Worm (Caenorhabditis elegans) whole organism, L2 larva: ENCODE data around the gene nhr-123.
A peak's percentile ranks its signal among the peaks of the same experiment; 100 is the strongest.

Experiments
- C34F6.9 ChIP-seq: fragments of 150-350 bp; optimal IDR thresholded peaks from 2 replicates; lab custom pipeline; 2014; ENCODE audit warnings: missing biosample characterization, missing genetic modification characterization
- R02D3.7 ChIP-seq: fragments of 150-350 bp; optimal IDR thresholded peaks from 2 replicates; lab custom pipeline; 2014; ENCODE audit warnings: missing biosample characterization, missing genetic modification characterization
- alr-1 ChIP-seq: fragments of 150-350 bp; optimal IDR thresholded peaks from 2 replicates; lab custom pipeline; 2014; ENCODE audit warnings: missing biosample characterization, missing genetic modification characterization
- aly-2 ChIP-seq: fragments of 150-350 bp; optimal IDR thresholded peaks from 2 replicates; lab custom pipeline; 2014; ENCODE audit warnings: missing biosample characterization, missing genetic modification characterization
- blmp-1 ChIP-seq: sonication (generic microtip); optimal IDR thresholded peaks from 2 replicates; lab custom pipeline; 2017; ENCODE audit warnings: missing genetic modification characterization, mild to moderate bottlenecking, missing compliant biosample characterization, antibody characterized with exemption, moderate library complexity; ENCODE audit not compliant: insufficient read depth
- ceh-16 ChIP-seq: fragments of 150-350 bp; optimal IDR thresholded peaks from 2 replicates; lab custom pipeline; 2014; ENCODE audit warnings: missing biosample characterization, missing genetic modification characterization
- ceh-82 ChIP-seq: fragments of 150-350 bp; optimal IDR thresholded peaks from 2 replicates; lab custom pipeline; 2014; ENCODE audit warnings: missing biosample characterization, missing genetic modification characterization
- crh-2 ChIP-seq: sonication (generic microtip); optimal IDR thresholded peaks from 2 replicates; lab custom pipeline; 2017; ENCODE audit warnings: missing biosample characterization, missing genetic modification characterization
- dmd-4 ChIP-seq: sonication (generic microtip); optimal IDR thresholded peaks from 2 replicates; lab custom pipeline; 2017; ENCODE audit warnings: missing biosample characterization, missing genetic modification characterization
- elt-1 ChIP-seq: fragments of 150-350 bp; optimal IDR thresholded peaks from 2 replicates; lab custom pipeline; 2014; ENCODE audit warnings: missing biosample characterization, missing genetic modification characterization
- fos-1 ChIP-seq: fragments of 150-350 bp; optimal IDR thresholded peaks from 2 replicates; lab custom pipeline; 2014; ENCODE audit warnings: missing biosample characterization, missing genetic modification characterization
- lin-11 ChIP-seq: fragments of 150-350 bp; sonication (generic microtip); optimal IDR thresholded peaks from 2 replicates; lab custom pipeline; 2014; ENCODE audit warnings: missing biosample characterization, missing genetic modification characterization, inconsistent platforms, mixed read lengths
- lin-39 ChIP-seq: fragments of 150-350 bp; optimal IDR thresholded peaks from 2 replicates; lab custom pipeline; 2014; ENCODE audit warnings: missing biosample characterization, missing genetic modification reagents, missing genetic modification characterization
- lsy-2 ChIP-seq, 2 experiments: fragments of 150-350 bp in 1 of 2; sonication (generic microtip) in 1 of 2; optimal IDR thresholded peaks; 2 replicates each; lab custom pipeline; 2014 to 2017; ENCODE audit warnings: missing biosample characterization in 2 of 2, missing genetic modification characterization in 2 of 2
- mbf-1 ChIP-seq: sonication (generic microtip); optimal IDR thresholded peaks from 2 replicates; lab custom pipeline; 2017; ENCODE audit warnings: missing biosample characterization, missing genetic modification characterization
- mdl-1 ChIP-seq, 2 experiments: fragments of 150-350 bp in 1 of 2; sonication (generic microtip) in 1 of 2; optimal IDR thresholded peaks; 2 replicates each; lab custom pipeline; 2017; ENCODE audit warnings: missing biosample characterization in 2 of 2, missing genetic modification characterization in 2 of 2
- nhr-12 ChIP-seq: fragments of 150-350 bp; optimal IDR thresholded peaks from 2 replicates; lab custom pipeline; 2014; ENCODE audit warnings: missing biosample characterization, missing genetic modification characterization
- nhr-129 ChIP-seq: fragments of 150-350 bp; optimal IDR thresholded peaks from 2 replicates; lab custom pipeline; 2014; ENCODE audit warnings: missing biosample characterization, missing genetic modification characterization
- nhr-23 ChIP-seq: fragments of 150-350 bp; optimal IDR thresholded peaks from 2 replicates; lab custom pipeline; 2014; ENCODE audit warnings: missing biosample characterization, missing genetic modification reagents, missing genetic modification characterization
- peb-1 ChIP-seq: fragments of 150-350 bp; optimal IDR thresholded peaks from 2 replicates; lab custom pipeline; 2014; ENCODE audit warnings: missing biosample characterization, missing genetic modification characterization
- sem-4 ChIP-seq: fragments of 150-350 bp; optimal IDR thresholded peaks from 2 replicates; lab custom pipeline; 2014; ENCODE audit warnings: missing biosample characterization, missing genetic modification reagents, missing genetic modification characterization
- skn-1 ChIP-seq: sonication (generic microtip); optimal IDR thresholded peaks from 2 replicates; lab custom pipeline; 2017; ENCODE audit warnings: missing biosample characterization, missing genetic modification characterization
- sma-3 ChIP-seq: sonication (generic microtip); optimal IDR thresholded peaks from 2 replicates; lab custom pipeline; 2016; ENCODE audit warnings: missing genetic modification reagents, missing genetic modification characterization, missing compliant biosample characterization
- sma-9 ChIP-seq, 2 experiments: fragments of 150-350 bp in 1 of 2; sonication (generic microtip) in 1 of 2; optimal IDR thresholded peaks; 2 replicates each; lab custom pipeline; 2014 to 2016; ENCODE audit warnings: missing genetic modification characterization in 2 of 2, mild to moderate bottlenecking in 1 of 2, missing biosample characterization in 1 of 2, missing compliant biosample characterization in 1 of 2, missing genetic modification reagents in 1 of 2, moderate library complexity in 1 of 2
- unc-39 ChIP-seq: fragments of 150-350 bp; optimal IDR thresholded peaks from 2 replicates; lab custom pipeline; 2014; ENCODE audit warnings: missing biosample characterization, missing genetic modification characterization
- unc-55 ChIP-seq: fragments of 150-350 bp; sonication (generic microtip); optimal IDR thresholded peaks from 3 replicates; lab custom pipeline; 2014; ENCODE audit warnings: missing biosample characterization, missing genetic modification reagents, missing genetic modification characterization
- ztf-1 ChIP-seq: fragments of 200-800 bp; sonication (Bioruptor generic); conservative IDR thresholded peaks from 2 replicates; pipeline ENCODE4 v1.3.6; 2022; ENCODE audit warnings: missing genetic modification characterization, missing compliant biosample characterization
- ztf-11 ChIP-seq: sonication (generic microtip); optimal IDR thresholded peaks from 2 replicates; lab custom pipeline; 2017; ENCODE audit warnings: missing biosample characterization, missing genetic modification characterization
- ztf-4 ChIP-seq: fragments of 150-350 bp; optimal IDR thresholded peaks from 2 replicates; lab custom pipeline; 2014; ENCODE audit warnings: missing biosample characterization, missing genetic modification characterization

nhr-123 gene

DNA sequence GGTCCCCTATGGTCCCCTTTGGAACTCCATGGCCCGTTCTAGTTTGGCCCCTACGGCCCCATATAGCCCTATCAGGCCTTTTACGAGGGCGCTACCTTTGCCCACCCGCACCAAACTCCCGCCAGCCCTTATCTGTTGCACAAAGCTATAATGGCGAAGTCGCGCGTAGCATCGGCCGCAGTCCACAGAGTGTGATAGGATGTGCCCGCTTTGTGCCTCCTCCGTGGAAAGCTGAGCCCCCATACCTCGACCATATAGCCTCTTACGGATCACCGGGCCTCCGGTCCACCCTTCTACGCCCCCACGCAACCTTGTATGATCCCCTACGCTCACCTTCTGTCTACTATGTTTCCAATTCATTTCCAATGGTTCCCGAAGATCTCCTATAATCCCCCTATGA, 4.3 kb upstream of the nhr-123 start:
- TF ChIP-seq nhr-12 (tag; lab: Kevin White, UChicago) (no peak), peb-1 (tag; lab: Kevin White, UChicago) (no peak)

DNA sequence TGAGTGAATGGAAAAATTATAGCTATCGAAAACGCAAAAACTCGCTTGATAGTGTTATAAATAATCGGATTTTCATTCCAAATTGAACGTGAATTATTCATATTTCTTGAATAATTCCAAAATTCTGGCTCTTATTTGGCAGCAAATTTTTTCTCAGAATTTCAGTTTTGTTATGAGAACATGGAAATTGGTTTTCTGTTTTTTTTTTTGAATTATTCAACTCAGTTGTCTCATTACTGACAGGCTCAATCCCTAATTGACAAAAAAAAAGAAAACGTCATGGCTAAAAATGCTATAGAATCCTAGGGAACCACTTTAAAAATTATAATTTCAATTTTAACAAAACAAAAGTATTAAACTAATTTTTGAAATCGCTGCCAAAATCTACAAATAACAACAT, 2.1 kb upstream of the nhr-123 start, which contains the start of gene srh-35:
Gene srh-35 (minus strand): TSS at position 101 of the 400 bp plus-strand sequence.
- TF ChIP-seq unc-39 (no peak), blmp-1 (tag; lab: Kevin White, UChicago) (no peak), elt-1 (tag; lab: Kevin White, UChicago) (no peak), ztf-11 (tag; lab: Kevin White, UChicago) (no peak), dmd-4 (tag; lab: Kevin White, UChicago) (no peak), lin-39 (tag; lab: Kevin White, UChicago) (no peak), R02D3.7 (tag; lab: Kevin White, UChicago) (no peak), nhr-129 (tag; lab: Kevin White, UChicago) (no peak), ztf-1 (GFP tag; lab: Robert Waterston, UW) (no peak), mdl-1 (tag; optimal IDR thresholded peaks at IDR 0.05; lab: Kevin White, UChicago) (no peak), sma-9 (GFP tag; optimal IDR thresholded peaks at IDR 0.05; lab: Kevin White, UChicago) (no peak), sma-9 (tag; optimal IDR thresholded peaks at IDR 0.05; lab: Kevin White, UChicago) (no peak), peb-1 (tag; lab: Kevin White, UChicago) (no peak), skn-1 (no peak), ztf-4 (tag; lab: Kevin White, UChicago) (no peak), sem-4 (tag; lab: Kevin White, UChicago) (no peak), fos-1 (tag; lab: Kevin White, UChicago) (no peak), lsy-2 (tag; optimal IDR thresholded peaks at IDR 0.05; lab: Kevin White, UChicago) (no peak)

DNA sequence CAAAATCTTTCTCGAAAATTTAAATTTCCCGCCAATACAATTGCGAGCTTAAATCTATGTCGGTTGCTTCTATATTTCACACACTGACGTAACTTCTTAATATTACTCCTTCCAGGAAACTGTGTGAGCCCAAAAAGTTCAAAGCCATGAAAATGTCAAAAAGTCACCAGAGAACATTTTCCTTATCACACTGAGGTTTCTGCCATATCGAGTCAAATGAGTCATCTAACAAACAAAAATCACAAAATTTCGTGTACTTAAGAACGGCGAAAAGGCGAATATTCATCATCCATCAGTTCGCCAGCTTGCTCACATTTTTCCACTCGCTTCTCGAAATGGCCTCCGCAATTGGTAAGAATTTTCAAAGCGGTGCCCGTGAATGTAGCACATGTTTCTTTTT, 1.6 kb upstream of the nhr-123 start, which contains the start of gene M02H5.8:
Gene M02H5.8 (plus strand): TSS at position 297 of the 400 bp plus-strand sequence.
- no peak for TF ChIP-seq crh-2 (tag; lab: Kevin White, UChicago)
- peak; percentile 95 for TF ChIP-seq fos-1 (tag; lab: Kevin White, UChicago)
- no peak for TF ChIP-seq ceh-82
- no peak for TF ChIP-seq elt-1 (tag; lab: Kevin White, UChicago)
- no peak for TF ChIP-seq sma-9 (GFP tag; optimal IDR thresholded peaks at IDR 0.05; lab: Kevin White, UChicago)
- TF ChIP-seq sma-9 (tag; optimal IDR thresholded peaks at IDR 0.05; lab: Kevin White, UChicago) = no peak
- no peak for TF ChIP-seq ztf-4 (tag; lab: Kevin White, UChicago)
- TF ChIP-seq mbf-1 (tag; lab: Kevin White, UChicago) = no peak
- no peak for TF ChIP-seq dmd-4 (tag; lab: Kevin White, UChicago)
- TF ChIP-seq, all 48 proteins: peak for 1

DNA sequence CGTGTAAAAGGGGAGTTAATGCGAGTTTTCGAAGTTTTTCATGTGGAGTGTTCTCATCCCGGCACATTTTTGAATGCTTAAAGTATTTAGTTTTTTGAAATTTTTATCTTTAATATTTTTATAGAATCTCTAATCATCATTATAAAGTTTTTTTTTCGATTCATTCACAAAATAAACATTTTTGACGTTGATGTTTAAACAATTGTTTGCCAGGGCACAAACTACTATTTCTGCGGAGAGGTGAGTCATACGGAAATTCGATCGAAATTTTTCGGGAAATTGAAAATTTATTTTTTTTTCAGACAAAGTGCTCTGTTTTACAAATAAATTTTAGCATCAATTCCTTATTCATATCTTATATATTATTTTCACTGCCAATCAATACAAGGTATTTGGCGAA, 2.3 kb downstream of the nhr-123 start, which contains the start of gene nhr-98:
Gene nhr-98 (plus strand): TSS at position 301 of the 400 bp plus-strand sequence.
- TF ChIP-seq peb-1 (tag; lab: Kevin White, UChicago) (no peak), crh-2 (tag; lab: Kevin White, UChicago) (no peak), ceh-16 (tag; lab: Kevin White, UChicago) (no peak), sma-9 (GFP tag; optimal IDR thresholded peaks at IDR 0.05; lab: Kevin White, UChicago) (no peak), sma-9 (tag; optimal IDR thresholded peaks at IDR 0.05; lab: Kevin White, UChicago) (no peak), ztf-1 (GFP tag; lab: Robert Waterston, UW) (no peak), lin-11 (tag; lab: Kevin White, UChicago) (no peak), elt-1 (tag; lab: Kevin White, UChicago) (no peak), nhr-23 (tag; lab: Kevin White, UChicago) (no peak), alr-1 (tag; lab: Kevin White, UChicago) (no peak), nhr-12 (tag; lab: Kevin White, UChicago) (no peak), unc-55 (GFP tag; lab: Kevin White, UChicago) (no peak), aly-2 (tag; lab: Kevin White, UChicago) (no peak), sma-3 (GFP tag; lab: Kevin White, UChicago) (no peak), lsy-2 (tag; optimal IDR thresholded peaks at IDR 0.05; lab: Kevin White, UChicago) (no peak), dmd-4 (tag; lab: Kevin White, UChicago) (no peak), fos-1 (tag; lab: Kevin White, UChicago) (no peak)

DNA sequence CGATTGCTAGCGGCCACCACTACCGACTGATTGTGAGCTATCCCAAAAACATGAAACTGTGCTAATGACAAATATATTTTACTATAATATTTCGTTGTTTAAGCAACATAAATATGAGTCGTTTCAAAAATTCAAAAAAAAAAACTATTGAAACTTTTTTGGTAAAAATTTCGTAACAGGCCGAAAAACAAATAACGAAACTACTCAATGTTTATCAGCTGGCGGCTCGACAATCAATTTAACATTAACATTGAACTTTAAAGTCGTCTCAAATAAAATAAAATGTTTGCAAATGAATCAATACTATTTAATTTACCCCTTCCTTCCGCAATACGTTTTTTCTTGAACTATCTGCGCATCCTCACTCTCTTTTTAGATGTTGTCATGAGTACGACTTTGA, 6.6 kb downstream of the nhr-123 start:
- TF ChIP-seq unc-39 (no peak), R02D3.7 (tag; lab: Kevin White, UChicago) (no peak), C34F6.9 (tag; lab: Kevin White, UChicago) (no peak)
